Fruit fly (Drosophila melanogaster): ENCODE measurements around the gene CG13308.

DNA sequence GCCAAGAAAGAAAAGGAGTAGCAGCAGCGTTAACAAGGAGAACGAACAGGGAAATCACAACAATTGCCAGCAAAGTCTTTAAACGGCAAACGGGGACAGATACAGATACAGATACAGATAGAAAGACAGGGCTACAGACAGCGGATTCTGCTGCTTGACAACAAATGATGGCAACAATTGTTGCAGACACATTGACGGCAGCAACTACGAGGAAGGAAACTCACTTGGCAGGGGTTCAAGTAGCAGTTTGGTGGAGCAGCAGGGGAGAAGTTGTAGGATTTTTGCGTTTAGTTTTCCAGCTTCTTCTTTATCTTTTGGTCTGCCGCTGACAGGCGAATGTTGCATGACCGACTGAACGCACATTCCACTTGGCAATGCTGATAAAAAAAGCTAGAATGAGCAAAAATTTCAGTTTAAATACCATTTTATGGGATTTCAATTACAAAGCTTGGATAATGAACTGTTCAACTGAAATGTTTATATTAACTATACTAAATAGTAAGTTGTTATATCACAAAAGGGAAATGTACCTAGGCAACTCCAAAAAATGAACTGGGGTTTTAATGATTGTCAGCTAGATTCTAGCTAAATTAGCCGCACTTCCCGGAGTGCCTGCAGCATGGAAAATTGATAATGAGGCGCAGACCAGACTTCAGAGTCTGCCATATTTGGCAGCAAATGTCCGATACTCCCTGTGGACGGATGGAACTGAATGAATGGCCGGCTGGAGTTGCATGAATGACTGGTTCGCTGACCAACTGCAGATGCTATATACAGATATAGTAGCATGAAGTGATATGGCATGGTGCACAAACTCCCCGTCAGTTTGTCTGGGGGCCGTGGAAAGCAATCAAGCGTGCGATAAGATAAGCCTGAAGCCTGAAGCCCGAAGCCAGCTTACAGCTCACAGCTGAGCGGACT lies 42.7 kb downstream of the CG13308 start:
- TF ChIP-seq Sox15 (GFP tag; optimal IDR thresholded peaks at IDR 0.05) (no peak), CG8319 (GFP tag; optimal IDR thresholded peaks at IDR 0.05) (no peak), Hr39 (GFP tag; optimal IDR thresholded peaks at IDR 0.05) (no peak), Eip78C (GFP tag) (peak; percentile 54), CG11762 (GFP tag; optimal IDR thresholded peaks at IDR 0.05; ENCODE audit: insufficient read depth) (no peak), Eip93F (GFP tag; optimal IDR thresholded peaks at IDR 0.05) (no peak), Smox (GFP tag; optimal IDR thresholded peaks at IDR 0.05) (no peak), topi (GFP tag; optimal IDR thresholded peaks at IDR 0.05) (no peak), lz (GFP tag; optimal IDR thresholded peaks at IDR 0.05) (no peak), Hr38 (GFP tag; optimal IDR thresholded peaks at IDR 0.05) (no peak), vri (GFP tag; optimal IDR thresholded peaks at IDR 0.05) (no peak), Lpt (GFP tag; optimal IDR thresholded peaks at IDR 0.05) (no peak)
